Worm (Caenorhabditis elegans): ENCODE data around the gene K05F1.8.

Gene K05F1.8

ce11 chrII:5844694-5845129 lies 45.3 kb upstream of the K05F1.8 start (continued):
- TF ChIP-seq lin-39 (tag; optimal IDR thresholded peaks at IDR 0.05) (peak; percentile 99), mml-1 (tag; optimal IDR thresholded peaks at IDR 0.05) (no peak), nhr-67 (tag; optimal IDR thresholded peaks at IDR 0.05) (no peak), egl-27 (tag; optimal IDR thresholded peaks at IDR 0.05) (peak; percentile 92), mdl-1 (tag; optimal IDR thresholded peaks at IDR 0.05) (peak; percentile 75), unc-62 (GFP tag; optimal IDR thresholded peaks at IDR 0.05) (peak; percentile 74), zag-1 (tag; optimal IDR thresholded peaks at IDR 0.05) (peak; percentile 95)

- TF ChIP-seq fos-1 (tag; optimal IDR thresholded peaks at IDR 0.05) (no peak), tbx-2 (tag; optimal IDR thresholded peaks at IDR 0.05) (no peak), snpc-4 (tag; optimal IDR thresholded peaks at IDR 0.05) (no peak)
Observed at ce11 chrII:5841866-5842265, 42.4 kb upstream of the K05F1.8 start, which contains the start of gene nep-25. Gene nep-25 (plus strand): TSS chrII:5842240.

- no peak for TF ChIP-seq mml-1 (tag; optimal IDR thresholded peaks at IDR 0.05)
- TF ChIP-seq lin-39 (tag; optimal IDR thresholded peaks at IDR 0.05), result peak; percentile 9
- no peak for TF ChIP-seq jun-1 (tag; optimal IDR thresholded peaks at IDR 0.05)
Observed at ce11 chrII:5841053-5841547, 41.6 kb upstream of the K05F1.8 start, which contains the start of gene lec-5. Gene lec-5 (minus strand): TSS chrII:5841103.

- TF ChIP-seq snpc-4 (tag; optimal IDR thresholded peaks at IDR 0.05), result peak; percentile 0
- peak; percentile 4 for TF ChIP-seq lin-15B (tag; optimal IDR thresholded peaks at IDR 0.05)
- no peak for TF ChIP-seq jun-1 (tag; optimal IDR thresholded peaks at IDR 0.05)
- no peak for TF ChIP-seq unc-39 (tag; optimal IDR thresholded peaks at IDR 0.05)
- peak; percentile 6 for TF ChIP-seq ama-1 (optimal IDR thresholded peaks at IDR 0.05)
- no peak for TF ChIP-seq egl-27 (tag; optimal IDR thresholded peaks at IDR 0.05)
- peak; percentile 42 for TF ChIP-seq hmg-11 (tag; optimal IDR thresholded peaks at IDR 0.05)
- TF ChIP-seq R02D3.7 (tag; optimal IDR thresholded peaks at IDR 0.05), result peak; percentile 88
- peak; percentile 28 for TF ChIP-seq nfya-1 (tag; optimal IDR thresholded peaks at IDR 0.05; ENCODE audit: insufficient read depth)
- TF ChIP-seq pha-4 (tag; optimal IDR thresholded peaks at IDR 0.05), result peak; percentile 25
- TF ChIP-seq elt-1 (tag; optimal IDR thresholded peaks at IDR 0.05), result no peak
- no peak for TF ChIP-seq nhr-237 (tag; optimal IDR thresholded peaks at IDR 0.05)
Observed at ce11 chrII:5839227-5839626, 39.8 kb upstream of the K05F1.8 start, which contains the start of gene ZK1248.19. Gene ZK1248.19 (minus strand): TSS chrII:5839414.

ce11 chrII:5838453-5838852 lies 39.0 kb upstream of the K05F1.8 start, which contains the start of gene ZK1248.15:
Gene ZK1248.15 (minus strand): TSS chrII:5838553.
- no peak for TF ChIP-seq elt-3 (tag; optimal IDR thresholded peaks at IDR 0.05)
- TF ChIP-seq unc-39 (tag; optimal IDR thresholded peaks at IDR 0.05), result no peak
- no peak for TF ChIP-seq nhr-25 (tag; optimal IDR thresholded peaks at IDR 0.05)
- TF ChIP-seq ama-1 (optimal IDR thresholded peaks at IDR 0.05), result no peak
- TF ChIP-seq ZK546.5 (tag; optimal IDR thresholded peaks at IDR 0.05), result no peak
- no peak for TF ChIP-seq nfya-1 (tag; optimal IDR thresholded peaks at IDR 0.05; ENCODE audit: insufficient read depth)
- TF ChIP-seq nhr-237 (tag; optimal IDR thresholded peaks at IDR 0.05), result no peak
- TF ChIP-seq lsy-12 (tag; optimal IDR thresholded peaks at IDR 0.05), result no peak
- no peak for TF ChIP-seq nhr-67 (tag; optimal IDR thresholded peaks at IDR 0.05)
- TF ChIP-seq tbx-2 (tag; optimal IDR thresholded peaks at IDR 0.05), result no peak
- TF ChIP-seq ceh-28 (tag; optimal IDR thresholded peaks at IDR 0.05), result no peak
- TF ChIP-seq snpc-4 (tag; optimal IDR thresholded peaks at IDR 0.05), result no peak
- TF ChIP-seq nhr-43 (tag; optimal IDR thresholded peaks at IDR 0.05; ENCODE audit: poor library complexity, severe bottlenecking), result no peak
- no peak for TF ChIP-seq hmg-11 (tag; optimal IDR thresholded peaks at IDR 0.05)

ce11 chrII:5836153-5836719 lies 36.8 kb upstream of the K05F1.8 start, which contains the start of gene fzo-1:
Gene fzo-1 (minus strand): TSS chrII:5836203.
- no peak for TF ChIP-seq nhr-67 (tag; optimal IDR thresholded peaks at IDR 0.05)
- no peak for TF ChIP-seq jun-1 (tag; optimal IDR thresholded peaks at IDR 0.05)
- TF ChIP-seq fkh-2 (tag; optimal IDR thresholded peaks at IDR 0.05), result no peak
- peak; percentile 22 for TF ChIP-seq fkh-10 (GFP tag; optimal IDR thresholded peaks at IDR 0.05)
- no peak for TF ChIP-seq lin-39 (tag; optimal IDR thresholded peaks at IDR 0.05)
- TF ChIP-seq ztf-11 (tag; optimal IDR thresholded peaks at IDR 0.05), result no peak
- TF ChIP-seq aly-2 (tag; optimal IDR thresholded peaks at IDR 0.05), result no peak
- TF ChIP-seq ZK546.5 (tag; optimal IDR thresholded peaks at IDR 0.05), result no peak
- TF ChIP-seq mml-1 (tag; optimal IDR thresholded peaks at IDR 0.05), result no peak
- no peak for TF ChIP-seq hmg-11 (tag; optimal IDR thresholded peaks at IDR 0.05)
- TF ChIP-seq fos-1 (tag; optimal IDR thresholded peaks at IDR 0.05), result no peak
- TF ChIP-seq nhr-77 (tag; optimal IDR thresholded peaks at IDR 0.05), result no peak
- no peak for TF ChIP-seq nhr-76 (tag; optimal IDR thresholded peaks at IDR 0.05)
- no peak for TF ChIP-seq nhr-28 (tag; optimal IDR thresholded peaks at IDR 0.05)
- peak; percentile 72 for TF ChIP-seq pha-4 (tag; optimal IDR thresholded peaks at IDR 0.05)
- no peak for TF ChIP-seq nhr-11 (tag; optimal IDR thresholded peaks at IDR 0.05)
- TF ChIP-seq ceh-82 (tag; optimal IDR thresholded peaks at IDR 0.05), result no peak
- no peak for TF ChIP-seq nhr-12 (tag; optimal IDR thresholded peaks at IDR 0.05)
- TF ChIP-seq snpc-4 (tag; optimal IDR thresholded peaks at IDR 0.05), result peak; percentile 29
- no peak for TF ChIP-seq ceh-9 (tag; optimal IDR thresholded peaks at IDR 0.05)
- TF ChIP-seq pqm-1 (tag; optimal IDR thresholded peaks at IDR 0.05), result no peak
- TF ChIP-seq nhr-23 (tag; optimal IDR thresholded peaks at IDR 0.05), result no peak
- no peak for TF ChIP-seq ceh-28 (tag; optimal IDR thresholded peaks at IDR 0.05)
- no peak for TF ChIP-seq sea-2 (GFP tag; optimal IDR thresholded peaks at IDR 0.05)
- TF ChIP-seq daf-12 (tag; optimal IDR thresholded peaks at IDR 0.05), result no peak

All from whole organism, L3 larva.